Worm (Caenorhabditis elegans): ENCODE data around the gene C27A7.5.

C27A7.5 gene

ce11 chrV:12114693-12115092 lies 47.4 kb downstream of the C27A7.5 start, which contains the start of gene spin-1:
Gene spin-1 (plus strand): TSS chrV:12114993.
- TF ChIP-seq odd-2 (tag; optimal IDR thresholded peaks at IDR 0.05) (no peak), elt-2 (tag; optimal IDR thresholded peaks at IDR 0.05) (no peak), K09A11.1 (tag; optimal IDR thresholded peaks at IDR 0.05; ENCODE audit: insufficient read depth) (no peak), pqm-1 (tag; optimal IDR thresholded peaks at IDR 0.05) (no peak), ceh-18 (tag; optimal IDR thresholded peaks at IDR 0.05) (no peak)

- TF ChIP-seq ceh-31 (tag; optimal IDR thresholded peaks at IDR 0.05) (no peak), dmd-4 (tag; optimal IDR thresholded peaks at IDR 0.05; ENCODE audit: borderline replicate concordance) (no peak), che-1 (tag; optimal IDR thresholded peaks at IDR 0.05) (no peak), K09A11.1 (tag; optimal IDR thresholded peaks at IDR 0.05; ENCODE audit: insufficient read depth) (no peak), Y22D7AL.16 (tag; optimal IDR thresholded peaks at IDR 0.05) (no peak), elt-2 (tag; optimal IDR thresholded peaks at IDR 0.05) (no peak), rnt-1 (tag; optimal IDR thresholded peaks at IDR 0.05) (no peak), zip-5 (tag; optimal IDR thresholded peaks at IDR 0.05) (no peak), hlh-6 (tag; optimal IDR thresholded peaks at IDR 0.05) (no peak), pax-1 (tag; optimal IDR thresholded peaks at IDR 0.05) (no peak)
These were observed 48.4 kb downstream of the C27A7.5 start for ce11 chrV:12113726-12114125.

- TF ChIP-seq ama-1 (optimal IDR thresholded peaks at IDR 0.05) (no peak), unc-55 (GFP tag; optimal IDR thresholded peaks at IDR 0.05) (peak; percentile 33), hlh-30 (tag; optimal IDR thresholded peaks at IDR 0.05; ENCODE audit: insufficient read depth) (peak; percentile 55), lin-11 (tag; optimal IDR thresholded peaks at IDR 0.05) (no peak)
These were observed 50.7 kb downstream of the C27A7.5 start, which contains the start of gene lhpp-1 for ce11 chrV:12111452-12111851. Gene lhpp-1 (minus strand): TSS chrV:12111805.

- TF ChIP-seq sdc-2 (tag; optimal IDR thresholded peaks at IDR 0.05) (no peak), pha-4 (tag; optimal IDR thresholded peaks at IDR 0.05) (no peak), zip-5 (tag; optimal IDR thresholded peaks at IDR 0.05) (no peak), lin-11 (tag; optimal IDR thresholded peaks at IDR 0.05) (no peak), dmd-4 (tag; optimal IDR thresholded peaks at IDR 0.05; ENCODE audit: borderline replicate concordance) (no peak), pag-3 (tag; optimal IDR thresholded peaks at IDR 0.05; ENCODE audit: borderline replicate concordance) (no peak), T23F11.4 (GFP tag; optimal IDR thresholded peaks at IDR 0.05) (no peak), ceh-18 (tag; optimal IDR thresholded peaks at IDR 0.05) (no peak), ahr-1 (tag; optimal IDR thresholded peaks at IDR 0.05) (no peak), ceh-30 (tag; optimal IDR thresholded peaks at IDR 0.05) (no peak)
These were observed 55.3 kb downstream of the C27A7.5 start, which contains the start of gene nhr-136 for ce11 chrV:12106841-12107240. Gene nhr-136 (plus strand): TSS chrV:12107141.
